Worm (Caenorhabditis elegans): ENCODE results near the gene clik-2.

Gene clik-2

DNA sequence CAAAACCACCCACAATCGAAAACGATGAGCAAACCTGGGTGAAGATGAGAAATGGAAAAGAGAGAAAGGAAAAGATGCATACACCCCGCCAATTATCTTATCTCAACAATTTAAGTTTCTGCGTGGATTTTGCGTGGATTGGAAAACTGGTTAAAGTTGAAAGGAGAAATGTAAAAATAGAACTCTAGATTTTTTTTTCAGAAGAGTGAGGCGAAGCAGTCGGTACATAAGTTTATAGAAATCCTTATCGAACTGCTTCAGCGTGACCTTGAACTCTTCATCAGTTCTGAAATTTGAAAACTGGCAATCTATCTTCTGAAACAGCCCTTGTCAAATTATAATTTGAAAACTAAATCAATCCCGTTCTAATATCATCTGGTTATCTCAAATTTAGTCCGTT, at the start of gene clik-2:
Gene clik-2 (minus strand): TSS at position 101 of the 400 bp plus-strand sequence.
- TF ChIP-seq gei-8 (GFP tag; optimal IDR thresholded peaks at IDR 0.05): no peak
- no peak for TF ChIP-seq mes-2 (tag; optimal IDR thresholded peaks at IDR 0.05; ENCODE audit: poor library complexity, severe bottlenecking)
- TF ChIP-seq hlh-11 (tag; optimal IDR thresholded peaks at IDR 0.05): no peak
- TF ChIP-seq nhr-48 (tag; optimal IDR thresholded peaks at IDR 0.05): no peak
- no peak for TF ChIP-seq Y48G9A.11 (GFP tag; IDR thresholded peaks at IDR 0.05)
- TF ChIP-seq F37D6.2 (tag; optimal IDR thresholded peaks at IDR 0.05): no peak
- no peak for TF ChIP-seq dmd-8 (GFP tag; IDR thresholded peaks at IDR 0.05)
- TF ChIP-seq dve-1 (tag; optimal IDR thresholded peaks at IDR 0.05; ENCODE audit: insufficient read depth): no peak
- TF ChIP-seq jun-1 (tag; optimal IDR thresholded peaks at IDR 0.05): no peak
- TF ChIP-seq zip-11 (GFP tag; IDR thresholded peaks at IDR 0.05): no peak
- TF ChIP-seq nhr-76 (tag; optimal IDR thresholded peaks at IDR 0.05): no peak
- TF ChIP-seq unc-39 (tag; optimal IDR thresholded peaks at IDR 0.05): no peak
- no peak for TF ChIP-seq dmd-6 (GFP tag; IDR thresholded peaks at IDR 0.05)

- TF ChIP-seq tag-97 (GFP tag; IDR thresholded peaks at IDR 0.05): no peak
- peak in 1 of 2 experiments; percentile 17 for TF ChIP-seq unc-62 (GFP tag; optimal IDR thresholded peaks at IDR 0.05 in 1 of 2)
- TF ChIP-seq unc-62 (tag; optimal IDR thresholded peaks at IDR 0.05): no peak
- TF ChIP-seq lin-1 (GFP tag; IDR thresholded peaks at IDR 0.05): no peak
Observed at ce11 chrX:7736171-7736570, 47.2 kb upstream of the clik-2 start, which contains the start of gene set-12. Gene set-12 (minus strand): TSS chrX:7736271.

DNA sequence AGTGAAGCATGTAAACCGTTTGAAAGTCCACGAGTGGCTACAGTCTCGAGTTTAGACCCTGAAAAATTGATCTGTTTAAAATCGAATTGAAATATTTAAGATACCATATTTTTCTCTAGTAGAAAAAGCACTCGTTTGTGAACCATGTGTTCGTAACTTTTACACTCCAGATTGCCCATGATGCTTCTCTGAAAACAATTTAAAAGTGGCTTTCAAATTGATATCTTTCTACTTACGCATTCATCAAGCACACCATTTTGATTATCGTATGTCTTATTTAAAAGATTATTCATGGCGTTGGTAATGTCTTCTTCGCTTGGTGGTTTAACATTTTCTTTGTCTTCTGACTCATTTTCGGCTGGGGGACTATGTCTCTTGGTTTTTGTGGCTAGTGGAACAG, 44.6 kb upstream of the clik-2 start:
- TF ChIP-seq hif-1 (tag; optimal IDR thresholded peaks at IDR 0.05): no peak
- 0 out of 2 replicates have a peak, but pooled peaks have one; percentile 51 for TF ChIP-seq zfp-3 (GFP tag; conservative IDR thresholded peaks at IDR 0.05)

DNA sequence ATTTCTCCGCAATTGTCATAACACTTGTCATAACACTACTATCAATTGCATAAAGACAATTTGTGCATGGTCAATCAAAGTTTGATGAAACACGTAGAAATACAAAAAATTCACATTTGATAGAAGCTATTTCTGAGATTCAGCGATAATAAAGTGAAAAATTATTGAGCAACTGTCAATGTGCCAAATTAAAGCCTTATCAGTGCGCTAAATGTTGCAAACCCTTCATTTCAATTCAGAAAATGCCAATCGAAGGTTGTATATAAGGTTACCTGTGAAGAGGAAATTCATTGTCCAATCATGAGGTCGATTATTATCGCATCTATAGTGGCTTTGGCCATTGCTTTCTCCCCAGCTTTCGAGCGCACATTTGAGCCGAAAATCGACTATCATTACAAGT, 38.6 kb upstream of the clik-2 start, which contains the start of gene vit-1:
Gene vit-1 (plus strand): TSS at position 289 of the 400 bp plus-strand sequence.
- TF ChIP-seq nhr-237 (tag; optimal IDR thresholded peaks at IDR 0.05): no peak
- peak; percentile 1 for TF ChIP-seq nhr-48 (tag; optimal IDR thresholded peaks at IDR 0.05)
- peak; percentile 85 for TF ChIP-seq dmd-6 (GFP tag; IDR thresholded peaks at IDR 0.05)
- TF ChIP-seq lin-13 (GFP tag; optimal IDR thresholded peaks at IDR 0.05): no peak
- peak; percentile 67; the same call in 1 of the 2 replicates for TF ChIP-seq tra-1 (GFP tag; IDR thresholded peaks at IDR 0.05)

ce11 chrX:7726351-7726750, 37.3 kb upstream of the clik-2 start:
- TF ChIP-seq arid-1 (GFP tag; conservative IDR thresholded peaks at IDR 0.05) (no peak), lin-29 (GFP tag; IDR thresholded peaks at IDR 0.05) (no peak), ZK546.5 (tag; optimal IDR thresholded peaks at IDR 0.05) (no peak), php-3 (GFP tag; IDR thresholded peaks at IDR 0.05) (no peak), daf-8 (GFP tag; IDR thresholded peaks at IDR 0.05) (no peak), F37D6.2 (tag; optimal IDR thresholded peaks at IDR 0.05) (no peak), skn-1 (tag; optimal IDR thresholded peaks at IDR 0.05) (no peak), ztf-7 (tag; optimal IDR thresholded peaks at IDR 0.05) (no peak), nhr-41 (GFP tag; IDR thresholded peaks at IDR 0.05) (no peak), sdz-12 (GFP tag; optimal IDR thresholded peaks at IDR 0.05) (no peak), rbr-2 (tag; optimal IDR thresholded peaks at IDR 0.05) (no peak), daf-12 (tag; optimal IDR thresholded peaks at IDR 0.05) (no peak), dmd-8 (GFP tag; IDR thresholded peaks at IDR 0.05) (no peak), mdl-1 (tag; optimal IDR thresholded peaks at IDR 0.05) (no peak), gei-8 (GFP tag; optimal IDR thresholded peaks at IDR 0.05) (no peak), dpl-1 (GFP tag; optimal IDR thresholded peaks at IDR 0.05) (no peak), ZK337.2 (GFP tag; IDR thresholded peaks at IDR 0.05) (no peak), Y48G9A.11 (GFP tag; IDR thresholded peaks at IDR 0.05) (no peak), egl-27 (tag; optimal IDR thresholded peaks at IDR 0.05) (no peak), set-16 (GFP tag; IDR thresholded peaks at IDR 0.05) (no peak)

Measured in whole organism, L4 larva.